Worm (Caenorhabditis elegans) whole organism, L3 larva: ENCODE measurements around the gene clec-78.

Source experiments
- ama-1 ChIP-seq: fragments of 150-350 bp; optimal IDR thresholded peaks from 2 replicates; lab custom pipeline; 2018
- ceh-16 ChIP-seq: sonication (generic microtip); optimal IDR thresholded peaks from 2 replicates; lab custom pipeline; 2017; ENCODE audit warnings: missing biosample characterization, missing genetic modification characterization
- ceh-9 ChIP-seq: sonication (generic microtip); optimal IDR thresholded peaks from 2 replicates; lab custom pipeline; 2018; ENCODE audit warnings: missing biosample characterization, missing genetic modification characterization
- elt-3 ChIP-seq, 3 experiments: fragments of 150-350 bp in 1 of 3; sonication (generic microtip) in 2 of 3; optimal IDR thresholded peaks; 2 replicates in 2 of 3; 4 replicates in 1 of 3; lab custom pipeline; 2014 to 2017; ENCODE audit warnings: missing biosample characterization in 3 of 3, missing genetic modification characterization in 3 of 3
- lin-39 ChIP-seq: fragments of 150-350 bp; optimal IDR thresholded peaks from 2 replicates; lab custom pipeline; 2018; ENCODE audit warnings: missing biosample characterization, missing genetic modification reagents, missing genetic modification characterization
- lsy-12 ChIP-seq: sonication (generic microtip); optimal IDR thresholded peaks from 2 replicates; lab custom pipeline; 2016; ENCODE audit warnings: mild to moderate bottlenecking, missing genetic modification characterization, missing compliant biosample characterization
- nhr-11 ChIP-seq: fragments of 150-350 bp; optimal IDR thresholded peaks from 2 replicates; lab custom pipeline; 2014; ENCODE audit warnings: missing biosample characterization, missing genetic modification characterization
- nhr-237 ChIP-seq: fragments of 150-350 bp; optimal IDR thresholded peaks from 2 replicates; lab custom pipeline; 2014; ENCODE audit warnings: missing biosample characterization, missing genetic modification characterization
- nhr-43 ChIP-seq: sonication (generic microtip); optimal IDR thresholded peaks from 2 replicates; lab custom pipeline; 2016; ENCODE audit warnings: mild to moderate bottlenecking, missing genetic modification characterization, missing compliant biosample characterization; ENCODE audit not compliant: poor library complexity, severe bottlenecking
- pha-4 ChIP-seq: fragments of 150-350 bp; optimal IDR thresholded peaks from 2 replicates; lab custom pipeline; 2014; ENCODE audit warnings: missing biosample characterization, missing genetic modification reagents, missing genetic modification characterization
- skn-1 ChIP-seq: fragments of 150-350 bp; optimal IDR thresholded peaks from 2 replicates; lab custom pipeline; 2014; ENCODE audit warnings: missing biosample characterization, missing genetic modification characterization
- unc-39 ChIP-seq: sonication (generic microtip); optimal IDR thresholded peaks from 4 replicates; lab custom pipeline; 2017; ENCODE audit warnings: missing biosample characterization, missing genetic modification characterization
- unc-62 ChIP-seq: fragments of 150-350 bp; sonication (generic microtip); optimal IDR thresholded peaks from 4 replicates; lab custom pipeline; 2014; ENCODE audit warnings: missing biosample characterization, missing genetic modification reagents, missing genetic modification characterization
- ztf-4 ChIP-seq: fragments of 150-350 bp; optimal IDR thresholded peaks from 2 replicates; lab custom pipeline; 2014; ENCODE audit warnings: missing biosample characterization, missing genetic modification characterization

DNA sequence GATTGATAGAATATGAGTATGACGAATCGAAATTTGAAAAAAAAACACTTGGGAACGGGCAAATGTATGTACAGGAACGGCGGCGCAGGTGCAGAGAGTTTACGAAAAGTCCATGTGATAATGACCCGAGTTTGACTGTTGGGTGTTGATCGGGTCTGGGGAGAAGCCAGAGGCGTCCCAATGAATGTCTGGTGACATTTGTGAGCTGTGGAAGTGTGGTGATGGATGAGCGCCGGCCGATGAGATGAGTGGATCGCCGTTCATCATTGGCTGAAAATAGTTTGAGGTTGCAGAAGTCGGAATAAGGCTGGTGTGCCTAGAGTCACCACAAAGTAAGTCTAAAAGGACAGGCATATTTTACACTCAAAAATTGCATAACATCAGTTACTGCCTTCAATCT is 26.8 kb downstream of the clec-78 start:
- no peak for TF ChIP-seq ceh-9 (tag; lab: Kevin White, UChicago)
- no peak for TF ChIP-seq unc-62
- no peak for TF ChIP-seq skn-1 (tag; lab: Kevin White, UChicago)
- TF ChIP-seq pha-4 (tag; lab: Kevin White, UChicago): no peak
- TF ChIP-seq nhr-43 (tag; lab: Kevin White, UChicago): no peak
- no peak for TF ChIP-seq ceh-16 (tag; lab: Kevin White, UChicago)
- no peak for TF ChIP-seq ama-1 (lab: Kevin White, UChicago)
- TF ChIP-seq elt-3 (tag; optimal IDR thresholded peaks at IDR 0.05; lab: Kevin White, UChicago): no peak
- TF ChIP-seq lin-39 (tag; lab: Kevin White, UChicago): no peak
- TF ChIP-seq ztf-4 (tag; lab: Kevin White, UChicago): no peak
- no peak for TF ChIP-seq unc-39 (tag; lab: Kevin White, UChicago)
- TF ChIP-seq nhr-237 (tag; lab: Kevin White, UChicago): no peak
- no peak for TF ChIP-seq nhr-11 (tag; lab: Kevin White, UChicago)
- TF ChIP-seq lsy-12 (tag; lab: Kevin White, UChicago): no peak
